Worm (Caenorhabditis elegans) whole organism, L2 larva: ENCODE results near the gene twk-7.
A peak's percentile ranks its signal among the peaks of the same experiment; 100 is the strongest.

Experiments used
- C34F6.9 ChIP-seq: fragments of 150-350 bp; optimal IDR thresholded peaks from 2 replicates; lab custom pipeline; 2014; ENCODE audit warnings: missing biosample characterization, missing genetic modification characterization
- F13H6.1 ChIP-seq: sonication (generic microtip); optimal IDR thresholded peaks from 2 replicates; lab custom pipeline; 2016; ENCODE audit warnings: missing genetic modification characterization, missing compliant biosample characterization
- R02D3.7 ChIP-seq: fragments of 150-350 bp; optimal IDR thresholded peaks from 2 replicates; lab custom pipeline; 2014; ENCODE audit warnings: missing biosample characterization, missing genetic modification characterization
- Y55F3AM.14 ChIP-seq: fragments of 200-800 bp; sonication (Bioruptor generic); optimal IDR thresholded peaks from 2 replicates; lab custom pipeline; 2018; ENCODE audit warnings: mild to moderate bottlenecking, missing genetic modification characterization, missing compliant biosample characterization
- ZK546.5 ChIP-seq: sonication (generic microtip); optimal IDR thresholded peaks from 2 replicates; lab custom pipeline; 2017; ENCODE audit warnings: missing biosample characterization, missing genetic modification characterization
- aly-2 ChIP-seq: fragments of 150-350 bp; optimal IDR thresholded peaks from 2 replicates; lab custom pipeline; 2014; ENCODE audit warnings: missing biosample characterization, missing genetic modification characterization
- ama-1 ChIP-seq: fragments of 150-350 bp; optimal IDR thresholded peaks from 2 replicates; lab custom pipeline; 2018; ENCODE audit warnings: inconsistent platforms
- blmp-1 ChIP-seq: sonication (generic microtip); optimal IDR thresholded peaks from 2 replicates; lab custom pipeline; 2017; ENCODE audit warnings: missing genetic modification characterization, mild to moderate bottlenecking, missing compliant biosample characterization, antibody characterized with exemption, moderate library complexity; ENCODE audit not compliant: insufficient read depth
- ceh-16 ChIP-seq: fragments of 150-350 bp; optimal IDR thresholded peaks from 2 replicates; lab custom pipeline; 2014; ENCODE audit warnings: missing biosample characterization, missing genetic modification characterization
- ceh-82 ChIP-seq: fragments of 150-350 bp; optimal IDR thresholded peaks from 2 replicates; lab custom pipeline; 2014; ENCODE audit warnings: missing biosample characterization, missing genetic modification characterization
- crh-2 ChIP-seq: sonication (generic microtip); optimal IDR thresholded peaks from 2 replicates; lab custom pipeline; 2017; ENCODE audit warnings: missing biosample characterization, missing genetic modification characterization
- dmd-4 ChIP-seq: sonication (generic microtip); optimal IDR thresholded peaks from 2 replicates; lab custom pipeline; 2017; ENCODE audit warnings: missing biosample characterization, missing genetic modification characterization
- egl-27 ChIP-seq: sonication (generic microtip); optimal IDR thresholded peaks from 3 replicates; lab custom pipeline; 2017; ENCODE audit warnings: missing biosample characterization, missing genetic modification reagents, missing genetic modification characterization
- elt-3 ChIP-seq: sonication (generic microtip); optimal IDR thresholded peaks from 2 replicates; lab custom pipeline; 2017; ENCODE audit warnings: missing biosample characterization, missing genetic modification characterization
- fos-1 ChIP-seq: fragments of 150-350 bp; optimal IDR thresholded peaks from 2 replicates; lab custom pipeline; 2014; ENCODE audit warnings: missing biosample characterization, missing genetic modification characterization
- gmeb-1 ChIP-seq: fragments of 150-350 bp; optimal IDR thresholded peaks from 2 replicates; lab custom pipeline; 2014; ENCODE audit warnings: missing biosample characterization, missing genetic modification characterization
- lin-11 ChIP-seq: fragments of 150-350 bp; sonication (generic microtip); optimal IDR thresholded peaks from 2 replicates; lab custom pipeline; 2014; ENCODE audit warnings: missing biosample characterization, missing genetic modification characterization, inconsistent platforms, mixed read lengths
- lin-13 ChIP-seq: fragments of 150-350 bp; optimal IDR thresholded peaks from 2 replicates; lab custom pipeline; 2014; ENCODE audit warnings: missing biosample characterization, missing genetic modification reagents, missing genetic modification characterization
- lin-39 ChIP-seq: fragments of 150-350 bp; optimal IDR thresholded peaks from 2 replicates; lab custom pipeline; 2014; ENCODE audit warnings: missing biosample characterization, missing genetic modification reagents, missing genetic modification characterization
- lsy-2 ChIP-seq, 2 experiments: fragments of 150-350 bp in 1 of 2; sonication (generic microtip) in 1 of 2; optimal IDR thresholded peaks; 2 replicates each; lab custom pipeline; 2014 to 2017; ENCODE audit warnings: missing biosample characterization in 2 of 2, missing genetic modification characterization in 2 of 2
- nhr-10 ChIP-seq: sonication (generic microtip); optimal IDR thresholded peaks from 2 replicates; lab custom pipeline; 2017; ENCODE audit warnings: missing biosample characterization, missing genetic modification characterization
- nhr-12 ChIP-seq: fragments of 150-350 bp; optimal IDR thresholded peaks from 2 replicates; lab custom pipeline; 2014; ENCODE audit warnings: missing biosample characterization, missing genetic modification characterization
- nhr-129 ChIP-seq: fragments of 150-350 bp; optimal IDR thresholded peaks from 2 replicates; lab custom pipeline; 2014; ENCODE audit warnings: missing biosample characterization, missing genetic modification characterization
- nhr-21 ChIP-seq: fragments of 150-350 bp; optimal IDR thresholded peaks from 2 replicates; lab custom pipeline; 2014; ENCODE audit warnings: missing biosample characterization, missing genetic modification characterization
- nhr-23 ChIP-seq: fragments of 150-350 bp; optimal IDR thresholded peaks from 2 replicates; lab custom pipeline; 2014; ENCODE audit warnings: missing biosample characterization, missing genetic modification reagents, missing genetic modification characterization
- nhr-237 ChIP-seq: fragments of 150-350 bp; optimal IDR thresholded peaks from 2 replicates; lab custom pipeline; 2014; ENCODE audit warnings: missing biosample characterization, missing genetic modification characterization
- nhr-25 ChIP-seq: fragments of 150-350 bp; sonication (generic microtip); optimal IDR thresholded peaks from 3 replicates; lab custom pipeline; 2014; ENCODE audit warnings: missing biosample characterization, missing genetic modification characterization
- nhr-6 ChIP-seq: fragments of 150-350 bp; optimal IDR thresholded peaks from 2 replicates; lab custom pipeline; 2014; ENCODE audit warnings: missing biosample characterization, missing genetic modification characterization
- peb-1 ChIP-seq: fragments of 150-350 bp; optimal IDR thresholded peaks from 2 replicates; lab custom pipeline; 2014; ENCODE audit warnings: missing biosample characterization, missing genetic modification characterization
- sem-4 ChIP-seq: fragments of 150-350 bp; optimal IDR thresholded peaks from 2 replicates; lab custom pipeline; 2014; ENCODE audit warnings: missing biosample characterization, missing genetic modification reagents, missing genetic modification characterization
- skn-1 ChIP-seq: sonication (generic microtip); optimal IDR thresholded peaks from 2 replicates; lab custom pipeline; 2017; ENCODE audit warnings: missing biosample characterization, missing genetic modification characterization
- sma-3 ChIP-seq: sonication (generic microtip); optimal IDR thresholded peaks from 2 replicates; lab custom pipeline; 2016; ENCODE audit warnings: missing genetic modification reagents, missing genetic modification characterization, missing compliant biosample characterization
- sma-9 ChIP-seq, 2 experiments: fragments of 150-350 bp in 1 of 2; sonication (generic microtip) in 1 of 2; optimal IDR thresholded peaks; 2 replicates each; lab custom pipeline; 2014 to 2016; ENCODE audit warnings: missing genetic modification characterization in 2 of 2, mild to moderate bottlenecking in 1 of 2, missing biosample characterization in 1 of 2, missing compliant biosample characterization in 1 of 2, missing genetic modification reagents in 1 of 2, moderate library complexity in 1 of 2
- unc-55 ChIP-seq: fragments of 150-350 bp; sonication (generic microtip); optimal IDR thresholded peaks from 3 replicates; lab custom pipeline; 2014; ENCODE audit warnings: missing biosample characterization, missing genetic modification reagents, missing genetic modification characterization
- unc-62 ChIP-seq: fragments of 150-350 bp; optimal IDR thresholded peaks from 2 replicates; lab custom pipeline; 2014; ENCODE audit warnings: missing biosample characterization, missing genetic modification reagents, missing genetic modification characterization
- zag-1 ChIP-seq: fragments of 150-350 bp; optimal IDR thresholded peaks from 2 replicates; lab custom pipeline; 2014; ENCODE audit warnings: missing biosample characterization, missing genetic modification characterization
- ztf-1 ChIP-seq: fragments of 200-800 bp; sonication (Bioruptor generic); conservative IDR thresholded peaks from 2 replicates; pipeline ENCODE4 v1.3.6; 2022; ENCODE audit warnings: missing genetic modification characterization, missing compliant biosample characterization
- ztf-4 ChIP-seq: fragments of 150-350 bp; optimal IDR thresholded peaks from 2 replicates; lab custom pipeline; 2014; ENCODE audit warnings: missing biosample characterization, missing genetic modification characterization

The twk-7 gene

DNA sequence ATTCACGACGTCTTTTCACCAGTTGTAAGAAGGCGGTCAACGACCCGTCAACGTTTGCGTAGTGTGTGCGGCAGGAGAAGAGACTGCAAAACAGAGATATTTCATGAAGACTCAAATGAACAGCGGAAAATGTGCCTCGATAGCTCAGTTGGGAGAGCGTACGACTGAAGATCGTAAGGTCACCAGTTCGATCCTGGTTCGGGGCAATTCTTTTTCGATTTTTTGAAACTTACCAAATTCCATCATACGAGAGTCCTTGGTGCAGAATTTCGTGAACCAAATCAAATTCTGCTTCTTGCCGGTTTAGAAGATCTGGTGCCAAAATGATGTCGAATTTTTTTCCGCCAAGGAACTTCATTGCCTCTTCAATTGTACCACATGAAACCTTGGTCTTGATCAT, 9.4 kb upstream of the twk-7 start:
- TF ChIP-seq sma-9 (GFP tag; optimal IDR thresholded peaks at IDR 0.05; lab: Kevin White, UChicago): peak; percentile 39
- TF ChIP-seq sma-9 (tag; optimal IDR thresholded peaks at IDR 0.05; lab: Kevin White, UChicago): no peak
- TF ChIP-seq nhr-10 (tag; lab: Kevin White, UChicago): no peak
- peak; percentile 38 for TF ChIP-seq C34F6.9 (tag; lab: Kevin White, UChicago)
- no peak for TF ChIP-seq ceh-82
- no peak for TF ChIP-seq sma-3 (GFP tag; lab: Kevin White, UChicago)
- TF ChIP-seq lsy-2 (tag; optimal IDR thresholded peaks at IDR 0.05; lab: Kevin White, UChicago): peak in 1 of 2 experiments; percentile 56
- TF ChIP-seq nhr-237 (tag; lab: Kevin White, UChicago): no peak
- TF ChIP-seq nhr-12 (tag; lab: Kevin White, UChicago): no peak
- TF ChIP-seq elt-3: no peak
- TF ChIP-seq nhr-129 (tag; lab: Kevin White, UChicago): peak; percentile 80
- no peak for TF ChIP-seq unc-62 (GFP tag; lab: Kevin White, UChicago)
- TF ChIP-seq Y55F3AM.14 (GFP tag; lab: Kevin White, UChicago): no peak
- TF ChIP-seq unc-55: peak; percentile 39
- peak; percentile 6 for TF ChIP-seq blmp-1
- TF ChIP-seq nhr-21 (tag; lab: Kevin White, UChicago): peak; percentile 19
- no peak for TF ChIP-seq nhr-23 (tag; lab: Kevin White, UChicago)
- TF ChIP-seq ztf-4 (tag; lab: Kevin White, UChicago): peak; percentile 9
- peak; percentile 40 for TF ChIP-seq fos-1 (tag; lab: Kevin White, UChicago)
- peak; percentile 34 for TF ChIP-seq ama-1 (lab: Kevin White, UChicago)
- TF ChIP-seq, all 48 proteins: peak for 10

DNA sequence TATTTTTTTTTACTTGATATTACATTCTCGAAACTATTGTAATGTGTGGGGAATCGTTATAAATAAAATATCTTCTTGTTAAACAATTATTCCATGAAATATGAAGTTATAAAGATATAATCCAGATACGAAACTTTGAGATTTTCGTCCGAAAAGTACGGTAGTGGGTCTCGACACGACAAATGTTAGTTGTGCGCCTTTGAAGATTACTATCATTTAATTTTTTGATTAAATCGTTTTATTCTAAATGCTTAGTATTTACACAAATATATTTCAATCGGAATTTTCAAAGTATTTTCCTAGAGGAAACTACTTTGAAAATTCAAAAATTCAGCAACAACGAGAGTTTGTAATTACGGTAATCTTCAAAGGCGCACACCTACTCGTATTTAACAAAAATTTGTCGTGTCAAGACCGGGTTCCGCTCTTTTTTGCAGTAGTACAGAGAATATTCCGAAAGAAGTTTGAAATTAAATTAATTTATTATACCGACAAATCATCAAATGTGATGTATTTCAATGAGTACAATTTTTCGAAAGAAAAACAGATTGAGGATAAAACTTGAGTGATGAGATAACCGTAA, 8.7 kb upstream of the twk-7 start:
- TF ChIP-seq nhr-23 (tag; lab: Kevin White, UChicago) (no peak), gmeb-1 (tag; lab: Kevin White, UChicago) (peak; percentile 17), nhr-10 (tag; lab: Kevin White, UChicago) (no peak), lsy-2 (tag; optimal IDR thresholded peaks at IDR 0.05; lab: Kevin White, UChicago) (peak in 1 of 2 experiments; percentile 17), ztf-1 (no peak), nhr-6 (tag; lab: Kevin White, UChicago) (no peak), dmd-4 (tag; lab: Kevin White, UChicago) (no peak), egl-27 (tag; lab: Kevin White, UChicago) (no peak), ama-1 (lab: Kevin White, UChicago) (peak; percentile 70), lin-13 (GFP tag; lab: Kevin White, UChicago) (no peak), zag-1 (tag; lab: Kevin White, UChicago) (no peak), aly-2 (tag; lab: Kevin White, UChicago) (no peak), sma-3 (GFP tag; lab: Kevin White, UChicago) (peak; percentile 3), crh-2 (tag; lab: Kevin White, UChicago) (no peak), ceh-82 (no peak), nhr-129 (tag; lab: Kevin White, UChicago) (no peak), nhr-25 (tag; lab: Kevin White, UChicago) (no peak)

DNA sequence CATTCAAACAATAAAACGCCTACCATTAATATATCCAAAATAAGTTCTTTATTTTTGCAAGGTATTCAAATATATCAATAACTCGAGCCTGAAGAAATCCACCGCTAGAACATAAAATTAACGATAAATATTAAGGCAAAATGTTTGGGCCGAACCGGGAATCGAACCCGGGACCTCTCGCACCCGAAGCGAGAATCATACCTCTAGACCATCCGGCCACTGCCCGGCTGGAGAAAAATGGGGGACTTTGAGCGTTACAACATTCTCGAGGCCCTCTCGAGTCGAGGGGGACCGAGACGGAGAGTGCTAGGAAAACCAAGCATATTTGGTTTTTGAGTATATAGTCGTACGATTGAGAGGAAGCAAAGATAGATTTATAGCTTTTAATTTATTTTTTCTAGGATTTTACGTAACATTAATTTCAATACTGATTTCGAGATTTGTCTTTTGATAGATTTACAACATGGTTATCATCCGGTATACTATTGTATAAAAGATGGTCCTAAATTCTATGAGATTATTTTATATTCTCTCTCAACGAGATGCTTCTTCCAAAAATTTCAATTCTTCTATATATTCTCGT, 6.8 kb upstream of the twk-7 start, which contains the start of gene flp-23:
flp-23 (plus strand) TSS at position 533 of the 583 bp plus-strand sequence.
- TF ChIP-seq nhr-129 (tag; lab: Kevin White, UChicago) (peak; percentile 37), lin-13 (GFP tag; lab: Kevin White, UChicago) (peak; percentile 43), lin-11 (tag; lab: Kevin White, UChicago) (no peak), lsy-2 (tag; optimal IDR thresholded peaks at IDR 0.05; lab: Kevin White, UChicago) (peak in 1 of 2 experiments; percentile 48), fos-1 (tag; lab: Kevin White, UChicago) (no peak), nhr-25 (tag; lab: Kevin White, UChicago) (no peak), ztf-4 (tag; lab: Kevin White, UChicago) (no peak), sma-3 (GFP tag; lab: Kevin White, UChicago) (peak; percentile 10), unc-55 (peak; percentile 62), lin-39 (tag; lab: Kevin White, UChicago) (no peak), ZK546.5 (no peak), skn-1 (tag; lab: Kevin White, UChicago) (no peak), ztf-1 (no peak), blmp-1 (no peak)

DNA sequence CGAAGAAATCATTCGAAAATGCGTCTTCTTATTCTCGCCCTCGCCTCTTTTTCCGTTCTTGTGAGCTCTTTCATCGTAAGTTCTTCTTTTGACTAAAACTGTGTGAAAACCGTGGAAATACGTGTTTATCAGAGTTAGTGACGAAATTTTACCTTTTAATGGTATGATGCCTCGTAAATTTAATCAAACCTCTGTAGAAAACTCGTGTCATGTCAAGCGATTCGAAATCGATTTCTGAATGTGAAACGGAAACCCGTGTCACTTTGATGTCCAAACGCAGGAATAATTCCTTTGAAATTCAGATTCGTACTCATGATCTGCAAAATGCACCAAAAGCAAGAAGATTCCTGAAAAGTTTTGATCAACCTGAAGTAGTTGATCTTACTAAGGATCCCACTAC, 5.0 kb upstream of the twk-7 start, which contains the start of gene F22B7.3:
F22B7.3 (plus strand) TSS at position 301 of the 400 bp plus-strand sequence.
- TF ChIP-seq lsy-2 (tag; optimal IDR thresholded peaks at IDR 0.05; lab: Kevin White, UChicago) (no peak), sma-9 (GFP tag; optimal IDR thresholded peaks at IDR 0.05; lab: Kevin White, UChicago) (no peak), sma-9 (tag; optimal IDR thresholded peaks at IDR 0.05; lab: Kevin White, UChicago) (no peak), sem-4 (no peak), ceh-16 (tag; lab: Kevin White, UChicago) (no peak), nhr-25 (tag; lab: Kevin White, UChicago) (no peak), F13H6.1 (tag; lab: Kevin White, UChicago) (no peak), Y55F3AM.14 (GFP tag; lab: Kevin White, UChicago) (no peak), blmp-1 (no peak), dmd-4 (tag; lab: Kevin White, UChicago) (no peak), nhr-237 (tag; lab: Kevin White, UChicago) (no peak), sma-3 (GFP tag; lab: Kevin White, UChicago) (no peak), peb-1 (tag; lab: Kevin White, UChicago) (no peak), elt-3 (no peak), nhr-129 (tag; lab: Kevin White, UChicago) (no peak), ZK546.5 (no peak), R02D3.7 (no peak), nhr-21 (tag; lab: Kevin White, UChicago) (no peak), unc-55 (no peak)
